Worm (Caenorhabditis elegans): Measurements from ENCODE around the gene F22F7.11.

The F22F7.11 gene

ce11 chrV:2126996-2127585 is 7.5 kb downstream of the F22F7.11 start, which contains the start of gene ldp-1:
Gene ldp-1, plus strand, starts transcription at chrV:2127535.
- TF ChIP-seq bed-1 (GFP tag; IDR thresholded peaks at IDR 0.05) (0 out of 2 replicates have a peak, but pooled peaks have one; percentile 32), attf-5 (GFP tag; optimal IDR thresholded peaks at IDR 0.05) (no peak), ztf-25 (GFP tag; IDR thresholded peaks at IDR 0.05) (no peak), madf-8 (GFP tag; conservative IDR thresholded peaks at IDR 0.05) (peak; percentile 16; the same call in 1 of the 2 replicates), ceh-91 (GFP tag; IDR thresholded peaks at IDR 0.05) (peak; percentile 45; the same call in 1 of the 2 replicates), madf-3 (GFP tag; IDR thresholded peaks at IDR 0.05) (no peak), K11D2.4 (GFP tag; IDR thresholded peaks at IDR 0.05) (0 out of 2 replicates have a peak, but pooled peaks have one; percentile 46), F57C9.4 (tag; optimal IDR thresholded peaks at IDR 0.05) (no peak), snpc-3.4 (tag; optimal IDR thresholded peaks at IDR 0.05) (no peak), lir-1 (GFP tag; conservative IDR thresholded peaks at IDR 0.05) (peak; percentile 50; the same call in 1 of the 2 replicates), ets-4 (GFP tag; optimal IDR thresholded peaks at IDR 0.05) (no peak), ceh-40 (GFP tag; IDR thresholded peaks at IDR 0.05) (no peak), attf-3 (GFP tag; conservative IDR thresholded peaks at IDR 0.05) (no peak), lag-1 (GFP tag; IDR thresholded peaks at IDR 0.05) (no peak), B0336.3 (GFP tag; IDR thresholded peaks at IDR 0.05) (0 out of 2 replicates have a peak, but pooled peaks have one; percentile 39), ZK185.1 (tag; optimal IDR thresholded peaks at IDR 0.05; ENCODE audit: poor library complexity, severe bottlenecking) (peak; percentile 85), tlf-1 (GFP tag; optimal IDR thresholded peaks at IDR 0.05) (no peak), T26A5.8 (tag; optimal IDR thresholded peaks at IDR 0.05) (no peak), lin-54 (GFP tag; optimal IDR thresholded peaks at IDR 0.05) (peak; percentile 79), mcd-1 (GFP tag; IDR thresholded peaks at IDR 0.05) (peak; percentile 76), lsl-1 (GFP tag; optimal IDR thresholded peaks at IDR 0.05) (peak; percentile 7), rpc-1 (optimal IDR thresholded peaks at IDR 0.05) (no peak), rpc-1 (tag; optimal IDR thresholded peaks at IDR 0.05) (no peak), snpc-4 (GFP tag; optimal IDR thresholded peaks at IDR 0.05) (no peak), snpc-4 (tag; optimal IDR thresholded peaks at IDR 0.05) (peak in 3 of 4 experiments; percentile 16 to 28 (median 26)), egrh-3 (GFP tag; IDR thresholded peaks at IDR 0.05) (no peak), ceh-27 (GFP tag; optimal IDR thresholded peaks at IDR 0.05) (peak; percentile 47), snpc-1.1 (tag; optimal IDR thresholded peaks at IDR 0.05; ENCODE audit: insufficient read depth) (peak; percentile 42), ccch-3 (GFP tag; optimal IDR thresholded peaks at IDR 0.05) (no peak), C17E4.6 (GFP tag; IDR thresholded peaks at IDR 0.05) (no peak), snpc-1.3 (tag; optimal IDR thresholded peaks at IDR 0.05; ENCODE audit: insufficient read depth) (no peak), ceh-58 (GFP tag; IDR thresholded peaks at IDR 0.05) (no peak), let-526 (GFP tag; IDR thresholded peaks at IDR 0.05) (no peak), lin-40 (tag; optimal IDR thresholded peaks at IDR 0.05) (peak; percentile 61), aptf-2 (GFP tag; conservative IDR thresholded peaks at IDR 0.05) (0 out of 2 replicates have a peak, but pooled peaks have one; percentile 58), madf-6 (GFP tag; IDR thresholded peaks at IDR 0.05) (peak; percentile 66), atf-7 (tag; optimal IDR thresholded peaks at IDR 0.05) (no peak), ztf-6 (GFP tag; IDR thresholded peaks at IDR 0.05) (no peak), hrde-1 (tag; optimal IDR thresholded peaks at IDR 0.05; ENCODE audit: borderline replicate concordance) (no peak), sea-2 (GFP tag; IDR thresholded peaks at IDR 0.05) (no peak), F55B11.4 (tag; optimal IDR thresholded peaks at IDR 0.05; ENCODE audit: borderline replicate concordance, insufficient read depth) (no peak), nhr-80 (tag; optimal IDR thresholded peaks at IDR 0.05) (no peak), lin-35 (GFP tag; optimal IDR thresholded peaks at IDR 0.05) (peak; percentile 10 to 81 (median 34)), lin-26 (GFP tag; IDR thresholded peaks at IDR 0.05) (no peak), F33H1.4 (GFP tag; IDR thresholded peaks at IDR 0.05) (peak; percentile 27), dpff-1 (tag; optimal IDR thresholded peaks at IDR 0.05) (no peak), repo-1 (tag; optimal IDR thresholded peaks at IDR 0.05) (no peak)
